Fruit fly (Drosophila melanogaster) whole organism, embryonic: Measurements from ENCODE around the gene mRpS35.

ENCODE experiments used
- BtbVII ChIP-seq: fragments of 200-800 bp; sonication (Bioruptor generic); optimal IDR thresholded peaks from 3 replicates; lab custom pipeline; 2017; ENCODE audit warnings: missing biosample characterization, mild to moderate bottlenecking, missing genetic modification characterization
- CG10147 ChIP-seq: fragments of 200-800 bp; sonication (Bioruptor generic); optimal IDR thresholded peaks from 2 replicates; lab custom pipeline; 2019; ENCODE audit warnings: missing biosample characterization, mild to moderate bottlenecking, missing genetic modification characterization, moderate library complexity
- CG10431 ChIP-seq: fragments of 200-800 bp; sonication (Bioruptor generic); optimal IDR thresholded peaks from 3 replicates; lab custom pipeline; 2018; ENCODE audit warnings: missing biosample characterization, mild to moderate bottlenecking, missing genetic modification characterization
- CG12104 ChIP-seq: fragments of 200-800 bp; sonication (Bioruptor generic); optimal IDR thresholded peaks from 3 replicates; lab custom pipeline; 2016; ENCODE audit warnings: missing biosample characterization, missing genetic modification characterization
- CG1233 ChIP-seq: fragments of 200-800 bp; sonication (Bioruptor generic); optimal IDR thresholded peaks from 4 replicates; lab custom pipeline; 2018; ENCODE audit warnings: missing biosample characterization, mild to moderate bottlenecking, missing genetic modification characterization
- CG14667 ChIP-seq: fragments of 200-800 bp; sonication (Bioruptor generic); IDR thresholded peaks from 2 replicates; pipeline ENCODE4 v1.3.6; 2022; ENCODE audit warnings: missing biosample characterization, missing genetic modification characterization
- CG15011 ChIP-seq: fragments of 200-800 bp; sonication (Bioruptor generic); optimal IDR thresholded peaks from 3 replicates; lab custom pipeline; 2018; ENCODE audit warnings: missing biosample characterization, mild to moderate bottlenecking, missing genetic modification characterization
- CG17568 ChIP-seq: fragments of 200-800 bp; sonication (Bioruptor generic); optimal IDR thresholded peaks from 2 replicates; lab custom pipeline; 2018; ENCODE audit warnings: missing biosample characterization, mild to moderate bottlenecking, missing genetic modification characterization, moderate library complexity
- CG18599 ChIP-seq: fragments of 200-800 bp; sonication (Bioruptor generic); optimal IDR thresholded peaks from 3 replicates; lab custom pipeline; 2017; ENCODE audit warnings: missing biosample characterization, missing genetic modification characterization, mild to moderate bottlenecking, moderate library complexity, missing genetic modification reagents
- CG18619 ChIP-seq: fragments of 200-800 bp; sonication (Bioruptor generic); optimal IDR thresholded peaks from 3 replicates; lab custom pipeline; 2017; ENCODE audit warnings: missing biosample characterization, mild to moderate bottlenecking, missing genetic modification characterization
- CG2202 ChIP-seq: fragments of 200-800 bp; sonication (Bioruptor generic); optimal IDR thresholded peaks from 2 replicates; lab custom pipeline; 2018; ENCODE audit warnings: missing biosample characterization, mild to moderate bottlenecking, missing genetic modification characterization
- CG2712 ChIP-seq: fragments of 200-800 bp; optimal IDR thresholded peaks from 3 replicates; lab custom pipeline; 2019; ENCODE audit warnings: missing biosample characterization, mild to moderate bottlenecking, missing genetic modification characterization, moderate library complexity
- CG2875 ChIP-seq: fragments of 200-800 bp; sonication (Bioruptor generic); optimal IDR thresholded peaks from 2 replicates; lab custom pipeline; 2017; ENCODE audit warnings: missing biosample characterization, mild to moderate bottlenecking, missing genetic modification characterization, missing genetic modification reagents
- CG31224 ChIP-seq: fragments of 200-800 bp; sonication (Bioruptor generic); IDR thresholded peaks from 2 replicates; pipeline ENCODE4 v1.3.6; 2022; ENCODE audit warnings: missing biosample characterization, missing genetic modification characterization
- CG31441 ChIP-seq: fragments of 200-800 bp; sonication (Bioruptor generic); IDR thresholded peaks from 2 replicates; pipeline ENCODE4 v1.3.6; 2022; ENCODE audit warnings: missing biosample characterization, missing genetic modification characterization
- CG32532 ChIP-seq: fragments of 200-800 bp; sonication (Bioruptor generic); IDR thresholded peaks from 2 replicates; pipeline ENCODE4 v1.3.6; 2022; ENCODE audit warnings: missing biosample characterization, missing genetic modification characterization
- CG3407 ChIP-seq: fragments of 200-800 bp; sonication (Bioruptor generic); optimal IDR thresholded peaks from 2 replicates; lab custom pipeline; 2018; ENCODE audit warnings: missing biosample characterization, mild to moderate bottlenecking, missing genetic modification characterization
- CG3847 ChIP-seq: fragments of 200-800 bp; sonication (Bioruptor generic); IDR thresholded peaks from 2 replicates; pipeline ENCODE4 v1.3.6; 2022; ENCODE audit warnings: missing biosample characterization, missing genetic modification characterization
- CG6683 ChIP-seq: fragments of 200-800 bp; sonication (Bioruptor generic); optimal IDR thresholded peaks from 2 replicates; lab custom pipeline; 2017; ENCODE audit warnings: missing biosample characterization, mild to moderate bottlenecking, missing genetic modification characterization, missing genetic modification reagents
- CG7839 ChIP-seq: fragments of 200-800 bp; sonication (Bioruptor generic); optimal IDR thresholded peaks from 3 replicates; lab custom pipeline; 2018; ENCODE audit warnings: missing biosample characterization, mild to moderate bottlenecking, missing genetic modification characterization, moderate library complexity
- CG9727 ChIP-seq: fragments of 200-800 bp; sonication (Bioruptor generic); optimal IDR thresholded peaks from 3 replicates; lab custom pipeline; 2017; ENCODE audit warnings: missing biosample characterization, mild to moderate bottlenecking, missing genetic modification characterization
- Deaf1 ChIP-seq: fragments of 200-800 bp; optimal IDR thresholded peaks from 3 replicates; lab custom pipeline; 2019; ENCODE audit warnings: missing biosample characterization, mild to moderate bottlenecking, missing genetic modification characterization, moderate library complexity
- Fer2 ChIP-seq: fragments of 200-800 bp; sonication (Bioruptor generic); optimal IDR thresholded peaks from 2 replicates; lab custom pipeline; 2018; ENCODE audit warnings: missing biosample characterization, mild to moderate bottlenecking, missing genetic modification characterization, moderate library complexity
- Hey ChIP-seq: fragments of 200-800 bp; sonication (Bioruptor generic); optimal IDR thresholded peaks from 3 replicates; lab custom pipeline; 2018; ENCODE audit warnings: missing biosample characterization, mild to moderate bottlenecking, missing genetic modification characterization
- HmgZ ChIP-seq: fragments of 200-800 bp; sonication (Bioruptor generic); optimal IDR thresholded peaks from 2 replicates; lab custom pipeline; 2018; ENCODE audit warnings: missing biosample characterization, mild to moderate bottlenecking, missing genetic modification characterization
- Hr3 ChIP-seq: fragments of 200-800 bp; sonication (Bioruptor generic); optimal IDR thresholded peaks from 3 replicates; lab custom pipeline; 2016; ENCODE audit warnings: missing biosample characterization, missing genetic modification characterization
- Mes4 ChIP-seq: fragments of 200-800 bp; sonication (Bioruptor generic); optimal IDR thresholded peaks from 2 replicates; lab custom pipeline; 2016; ENCODE audit warnings: missing biosample characterization, missing genetic modification characterization
- NC2α ChIP-seq: fragments of 200-800 bp; sonication (Bioruptor generic); optimal IDR thresholded peaks from 2 replicates; lab custom pipeline; 2016; ENCODE audit warnings: missing biosample characterization, missing genetic modification characterization
- Side ChIP-seq: fragments of 200-800 bp; sonication (Bioruptor generic); optimal IDR thresholded peaks from 2 replicates; lab custom pipeline; 2016; ENCODE audit warnings: missing biosample characterization, missing genetic modification characterization
- Sox100B ChIP-seq: fragments of 200-800 bp; sonication (Bioruptor generic); optimal IDR thresholded peaks from 3 replicates; lab custom pipeline; 2018; ENCODE audit warnings: missing biosample characterization, mild to moderate bottlenecking, missing genetic modification characterization
- Sox102F ChIP-seq: fragments of 200-800 bp; sonication (Bioruptor generic); optimal IDR thresholded peaks from 2 replicates; lab custom pipeline; 2018; ENCODE audit warnings: missing biosample characterization, mild to moderate bottlenecking, missing genetic modification characterization, moderate library complexity
- ac ChIP-seq: fragments of 200-800 bp; sonication (Bioruptor generic); optimal IDR thresholded peaks from 3 replicates; lab custom pipeline; 2017; ENCODE audit warnings: missing biosample characterization, mild to moderate bottlenecking, missing genetic modification characterization
- cwo ChIP-seq: fragments of 200-800 bp; sonication (Bioruptor generic); optimal IDR thresholded peaks from 3 replicates; lab custom pipeline; 2017; ENCODE audit warnings: missing biosample characterization, missing genetic modification characterization, mild to moderate bottlenecking, moderate library complexity, missing genetic modification reagents
- dmrt99B ChIP-seq: fragments of 200-800 bp; sonication (Bioruptor generic); optimal IDR thresholded peaks from 2 replicates; lab custom pipeline; 2018; ENCODE audit warnings: missing biosample characterization, mild to moderate bottlenecking, missing genetic modification characterization, moderate library complexity
- fd3F ChIP-seq: fragments of 200-800 bp; sonication (Bioruptor generic); optimal IDR thresholded peaks from 2 replicates; lab custom pipeline; 2018; ENCODE audit warnings: missing biosample characterization, mild to moderate bottlenecking, missing genetic modification characterization, moderate library complexity
- ftz-f1 ChIP-seq: fragments of 200-800 bp; sonication (Bioruptor generic); optimal IDR thresholded peaks from 2 replicates; lab custom pipeline; 2016; ENCODE audit warnings: missing biosample characterization, missing genetic modification characterization
- grau ChIP-seq: fragments of 200-800 bp; optimal IDR thresholded peaks from 3 replicates; lab custom pipeline; 2019; ENCODE audit warnings: missing biosample characterization, mild to moderate bottlenecking, missing genetic modification characterization, moderate library complexity
- mam ChIP-seq: fragments of 200-800 bp; sonication (Bioruptor generic); optimal IDR thresholded peaks from 3 replicates; lab custom pipeline; 2016; ENCODE audit warnings: missing biosample characterization, missing genetic modification characterization
- mirr ChIP-seq: fragments of 200-800 bp; sonication (Bioruptor generic); optimal IDR thresholded peaks from 3 replicates; lab custom pipeline; 2018; ENCODE audit warnings: missing biosample characterization, mild to moderate bottlenecking, missing genetic modification characterization
- odd ChIP-seq: fragments of 200-800 bp; sonication (Bioruptor generic); optimal IDR thresholded peaks from 2 replicates; lab custom pipeline; 2017; ENCODE audit warnings: missing biosample characterization, mild to moderate bottlenecking, missing genetic modification characterization
- otp ChIP-seq: fragments of 200-800 bp; sonication (Bioruptor generic); IDR thresholded peaks from 3 replicates; pipeline ENCODE4, ENCODE4 v1.3.6; 2022; ENCODE audit warnings: missing biosample characterization, missing genetic modification characterization
- phol ChIP-seq: fragments of 200-800 bp; sonication (Bioruptor generic); optimal IDR thresholded peaks from 3 replicates; lab custom pipeline; 2018; ENCODE audit warnings: missing biosample characterization, mild to moderate bottlenecking, missing genetic modification characterization, moderate library complexity
- rib ChIP-seq: fragments of 200-800 bp; sonication (Bioruptor generic); IDR thresholded peaks from 2 replicates; pipeline ENCODE4 v1.3.6; 2022; ENCODE audit warnings: missing biosample characterization, missing genetic modification characterization
- salm ChIP-seq: fragments of 200-800 bp; sonication (Bioruptor generic); optimal IDR thresholded peaks from 2 replicates; lab custom pipeline; 2018; ENCODE audit warnings: missing biosample characterization, mild to moderate bottlenecking, missing genetic modification characterization
- sob ChIP-seq: fragments of 200-800 bp; sonication (Bioruptor generic); IDR thresholded peaks from 2 replicates; pipeline ENCODE4 v1.3.6; 2022; ENCODE audit warnings: missing biosample characterization, missing genetic modification characterization
- sqz ChIP-seq: fragments of 200-800 bp; sonication (Bioruptor generic); optimal IDR thresholded peaks from 3 replicates; lab custom pipeline; 2018; ENCODE audit warnings: missing biosample characterization, mild to moderate bottlenecking, missing genetic modification characterization
- sr ChIP-seq: fragments of 200-800 bp; sonication (Bioruptor generic); IDR thresholded peaks from 3 replicates; pipeline ENCODE4 v1.3.6; 2022; ENCODE audit warnings: missing biosample characterization, missing genetic modification characterization
- unpg ChIP-seq: fragments of 200-800 bp; sonication (Bioruptor generic); optimal IDR thresholded peaks from 3 replicates; lab custom pipeline; 2018; ENCODE audit warnings: missing biosample characterization, mild to moderate bottlenecking, missing genetic modification characterization, moderate library complexity
- wor ChIP-seq: fragments of 200-800 bp; sonication (Bioruptor generic); IDR thresholded peaks from 2 replicates; pipeline ENCODE4 v1.3.6; 2022; ENCODE audit warnings: missing biosample characterization, missing genetic modification characterization
- zfh1 ChIP-seq: fragments of 200-800 bp; sonication (Bioruptor generic); IDR thresholded peaks from 3 replicates; pipeline ENCODE4 v1.3.6; 2022; ENCODE audit warnings: missing biosample characterization, missing genetic modification characterization

mRpS35 gene

dm6 chr3L:2799110-2799618 is 18.5 kb downstream of the mRpS35 start (continued):
- TF ChIP-seq CG18599 (GFP tag; lab: Kevin White, UChicago) = peak; percentile 59
- TF ChIP-seq dmrt99B = peak; percentile 71
- TF ChIP-seq Side (GFP tag; lab: Kevin White, UChicago) = peak; percentile 7
- peak; percentile 75 for TF ChIP-seq CG10431 (GFP tag; lab: Kevin White, UChicago)
- TF ChIP-seq zfh1 (GFP tag; lab: Robert Waterston, UW) = no peak
- peak; percentile 17 for TF ChIP-seq CG3407 (GFP tag; lab: Kevin White, UChicago)
- peak; percentile 42 for TF ChIP-seq Hr3 (GFP tag; lab: Kevin White, UChicago)
- no peak for TF ChIP-seq NC2α (GFP tag; lab: Kevin White, UChicago)
- TF ChIP-seq fd3F = peak; percentile 3
- TF ChIP-seq Mes4 = no peak
- TF ChIP-seq CG6683 (GFP tag; lab: Kevin White, UChicago) = peak; percentile 40
- peak; percentile 78 for TF ChIP-seq ftz-f1 (GFP tag; lab: Kevin White, UChicago)
- peak; percentile 70 for TF ChIP-seq phol (tag; lab: Kevin White, UChicago)
- no peak for TF ChIP-seq mam
- peak; percentile 66 for TF ChIP-seq sqz (GFP tag; lab: Kevin White, UChicago)
- TF ChIP-seq BtbVII (GFP tag; lab: Kevin White, UChicago) = peak; percentile 54
- peak; percentile 38 for TF ChIP-seq CG2712
- TF ChIP-seq Deaf1 (tag; lab: Kevin White, UChicago) = peak; percentile 37
- TF ChIP-seq unpg = peak; percentile 42
- peak; percentile 20 for TF ChIP-seq CG12104 (GFP tag; lab: Kevin White, UChicago)
- peak; percentile 80 for TF ChIP-seq salm (tag; lab: Kevin White, UChicago)
- TF ChIP-seq CG2202 (tag; lab: Kevin White, UChicago) = peak; percentile 44
- peak; percentile 34 for TF ChIP-seq CG15011 (GFP tag; lab: Kevin White, UChicago)
- TF ChIP-seq sob (GFP tag; lab: Robert Waterston, UW) = peak; percentile 11
- peak; percentile 75 for TF ChIP-seq CG17568
- 0 out of 2 replicates have a peak, but pooled peaks have one; percentile 13 for TF ChIP-seq CG31441 (GFP tag; lab: Robert Waterston, UW)
- TF ChIP-seq CG32532 (GFP tag; lab: Robert Waterston, UW) = peak; percentile 54; the same call in 1 of the 2 replicates
- peak; percentile 76 for TF ChIP-seq odd
- peak; percentile 63 for TF ChIP-seq cwo
- TF ChIP-seq CG1233 (GFP tag; lab: Kevin White, UChicago) = peak; percentile 56
- peak; percentile 51 for TF ChIP-seq ac (GFP tag; lab: Kevin White, UChicago)
- no peak for TF ChIP-seq CG14667 (GFP tag; lab: Robert Waterston, UW)
- no peak for TF ChIP-seq CG3847 (GFP tag; lab: Robert Waterston, UW)
- TF ChIP-seq wor (GFP tag; lab: Robert Waterston, UW) = no peak
- no peak for TF ChIP-seq CG31224 (GFP tag; lab: Robert Waterston, UW)
- TF ChIP-seq grau (tag; lab: Kevin White, UChicago) = peak; percentile 61
- peak; percentile 31 for TF ChIP-seq CG2875 (GFP tag; lab: Kevin White, UChicago)
- peak; percentile 72 for TF ChIP-seq CG9727 (GFP tag; lab: Kevin White, UChicago)
- 0 out of 2 replicates have a peak, but pooled peaks have one; percentile 29 for TF ChIP-seq rib (GFP tag; lab: Robert Waterston, UW)
- TF ChIP-seq mirr (GFP tag; lab: Kevin White, UChicago) = peak; percentile 95
- TF ChIP-seq Sox100B (GFP tag; lab: Kevin White, UChicago) = peak; percentile 60
- TF ChIP-seq CG7839 = peak; percentile 78
- peak; percentile 28 for TF ChIP-seq HmgZ (tag; lab: Kevin White, UChicago)
- peak; percentile 51 for TF ChIP-seq Hey (tag; lab: Kevin White, UChicago)
- TF ChIP-seq CG10147 (GFP tag; lab: Kevin White, UChicago) = peak; percentile 53
- TF ChIP-seq Fer2 = peak; percentile 51
- peak; percentile 2; the same call in 1 of the 3 replicates for TF ChIP-seq sr (GFP tag; lab: Robert Waterston, UW)
- 0 out of 3 replicates have a peak, but pooled peaks have one; percentile 16 for TF ChIP-seq otp
- peak; percentile 36 for TF ChIP-seq Sox102F (GFP tag; lab: Kevin White, UChicago)
- peak; percentile 0 for TF ChIP-seq CG18619 (GFP tag; lab: Kevin White, UChicago)
